Worm (Caenorhabditis elegans): ENCODE measurements around the gene F55G11.1.

Gene F55G11.1

DNA sequence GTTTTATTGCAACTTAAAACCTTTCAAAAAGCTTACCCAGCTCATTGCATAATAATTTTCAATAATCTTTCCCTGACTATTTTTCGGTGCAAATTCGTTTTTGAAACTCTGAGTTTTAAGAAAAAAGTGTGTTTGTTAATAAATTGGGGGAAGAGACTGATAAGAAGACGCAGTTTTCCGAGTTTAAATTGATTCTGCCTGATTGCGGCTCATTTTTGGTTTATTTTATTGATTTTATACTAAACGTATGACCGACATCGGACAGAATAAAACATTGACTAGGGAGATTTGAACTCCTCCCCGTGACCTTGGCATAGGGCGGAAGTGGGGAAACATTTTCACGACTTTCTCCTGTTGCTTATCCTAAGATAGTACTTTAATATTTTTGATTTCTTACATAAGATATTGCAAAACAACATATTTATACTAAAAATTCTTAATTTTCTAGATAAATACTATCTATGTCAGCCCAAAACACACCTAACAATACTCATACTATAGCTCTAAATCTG is 50.0 kb downstream of the F55G11.1 start, which contains the start of gene K08D8.7:
Gene K08D8.7, plus strand, starts transcription at position 462 of the 512 bp plus-strand sequence.
- TF ChIP-seq ceh-19 (GFP tag; optimal IDR thresholded peaks at IDR 0.05) (no peak), che-1 (tag; optimal IDR thresholded peaks at IDR 0.05) (no peak), fkh-10 (GFP tag; optimal IDR thresholded peaks at IDR 0.05) (no peak), tbx-2 (tag; optimal IDR thresholded peaks at IDR 0.05) (no peak)

- TF ChIP-seq ceh-9 (tag; optimal IDR thresholded peaks at IDR 0.05) (no peak), lin-11 (tag; optimal IDR thresholded peaks at IDR 0.05) (no peak), fkh-10 (GFP tag; optimal IDR thresholded peaks at IDR 0.05) (no peak), ceh-30 (tag; optimal IDR thresholded peaks at IDR 0.05) (no peak), nhr-11 (tag; optimal IDR thresholded peaks at IDR 0.05) (no peak), pat-9 (tag; optimal IDR thresholded peaks at IDR 0.05) (no peak), hlh-30 (tag; optimal IDR thresholded peaks at IDR 0.05; ENCODE audit: insufficient read depth) (no peak), pax-1 (tag; optimal IDR thresholded peaks at IDR 0.05) (no peak), ets-4 (tag; optimal IDR thresholded peaks at IDR 0.05) (no peak)
Observed at ce11 chrIV:12894996-12895395, 51.4 kb downstream of the F55G11.1 start, which contains the start of gene K08D8.11. K08D8.11 (plus strand) TSS chrIV:12895296.

Measured in whole organism, late embryonic.